Fruit fly (Drosophila melanogaster) whole organism, embryonic: Measurements from ENCODE around the gene Fer2LCH.

Experiments used
- Abd-B ChIP-seq: fragments of 200-800 bp; sonication (Bioruptor generic); optimal IDR thresholded peaks from 2 replicates; lab custom pipeline; 2018; ENCODE audit warnings: missing biosample characterization, mild to moderate bottlenecking, missing genetic modification characterization, moderate library complexity
- Adf1 ChIP-seq: fragments of 200-800 bp; sonication (Bioruptor generic); IDR thresholded peaks from 2 replicates; pipeline ENCODE4 v1.3.6; 2022; ENCODE audit warnings: missing biosample characterization, missing genetic modification characterization
- Asciz ChIP-seq: fragments of 200-800 bp; sonication (Bioruptor generic); optimal IDR thresholded peaks from 2 replicates; lab custom pipeline; 2017; ENCODE audit warnings: missing biosample characterization, mild to moderate bottlenecking, missing genetic modification characterization, missing genetic modification reagents
- Atf3 ChIP-seq: fragments of 200-800 bp; sonication (Bioruptor generic); optimal IDR thresholded peaks from 3 replicates; lab custom pipeline; 2016; ENCODE audit warnings: missing biosample characterization, missing genetic modification characterization
- C15 ChIP-seq: fragments of 200-800 bp; sonication (Bioruptor generic); IDR thresholded peaks from 3 replicates; pipeline ENCODE4 v1.3.6; 2022; ENCODE audit warnings: missing biosample characterization, missing genetic modification characterization
- CG10462 ChIP-seq: fragments of 200-800 bp; sonication (Bioruptor generic); optimal IDR thresholded peaks from 2 replicates; lab custom pipeline; 2016; ENCODE audit warnings: missing biosample characterization, missing genetic modification characterization
- CG10543 ChIP-seq: fragments of 200-800 bp; sonication (Bioruptor generic); optimal IDR thresholded peaks from 3 replicates; lab custom pipeline; 2017; ENCODE audit warnings: missing biosample characterization, mild to moderate bottlenecking, missing genetic modification characterization, moderate library complexity
- CG10979 ChIP-seq: fragments of 200-800 bp; sonication (Bioruptor generic); optimal IDR thresholded peaks from 2 replicates; lab custom pipeline; 2018; ENCODE audit warnings: missing biosample characterization, mild to moderate bottlenecking, missing genetic modification characterization, moderate library complexity
- CG12769 ChIP-seq: fragments of 200-800 bp; sonication (Bioruptor generic); optimal IDR thresholded peaks from 2 replicates; lab custom pipeline; 2019; ENCODE audit warnings: missing biosample characterization, mild to moderate bottlenecking, missing genetic modification characterization, moderate library complexity
- CG14965 ChIP-seq: fragments of 200-800 bp; sonication (Bioruptor generic); optimal IDR thresholded peaks from 2 replicates; lab custom pipeline; 2016; ENCODE audit warnings: missing biosample characterization, missing genetic modification characterization, borderline replicate concordance
- CG17802 ChIP-seq: fragments of 200-800 bp; sonication (Bioruptor generic); optimal IDR thresholded peaks from 2 replicates; lab custom pipeline; 2018; ENCODE audit warnings: missing biosample characterization, mild to moderate bottlenecking, missing genetic modification characterization, moderate library complexity
- CG1832 ChIP-seq: fragments of 200-800 bp; sonication (Bioruptor generic); optimal IDR thresholded peaks from 2 replicates; lab custom pipeline; 2017; ENCODE audit warnings: missing biosample characterization, mild to moderate bottlenecking, missing genetic modification characterization, inconsistent platforms
- CG2875 ChIP-seq: fragments of 200-800 bp; sonication (Bioruptor generic); optimal IDR thresholded peaks from 2 replicates; lab custom pipeline; 2017; ENCODE audit warnings: missing biosample characterization, mild to moderate bottlenecking, missing genetic modification characterization, missing genetic modification reagents
- CG32532 ChIP-seq: fragments of 200-800 bp; sonication (Bioruptor generic); IDR thresholded peaks from 2 replicates; pipeline ENCODE4 v1.3.6; 2022; ENCODE audit warnings: missing biosample characterization, missing genetic modification characterization
- CG32772 ChIP-seq: fragments of 200-800 bp; sonication (Bioruptor generic); IDR thresholded peaks from 2 replicates; pipeline ENCODE4 v1.3.6; 2022; ENCODE audit warnings: missing biosample characterization, missing genetic modification characterization
- CG33213 ChIP-seq: fragments of 200-800 bp; sonication (Bioruptor generic); optimal IDR thresholded peaks from 3 replicates; lab custom pipeline; 2016; ENCODE audit warnings: missing biosample characterization, missing genetic modification characterization
- CG3407 ChIP-seq: fragments of 200-800 bp; sonication (Bioruptor generic); optimal IDR thresholded peaks from 2 replicates; lab custom pipeline; 2018; ENCODE audit warnings: missing biosample characterization, mild to moderate bottlenecking, missing genetic modification characterization
- CG34376 ChIP-seq: fragments of 200-800 bp; sonication (Bioruptor generic); optimal IDR thresholded peaks from 2 replicates; lab custom pipeline; 2018; ENCODE audit warnings: missing biosample characterization, mild to moderate bottlenecking, missing genetic modification characterization
- CG42726 ChIP-seq: fragments of 200-800 bp; sonication (Bioruptor generic); IDR thresholded peaks from 2 replicates; pipeline ENCODE4 v1.3.6; 2022; ENCODE audit warnings: missing biosample characterization, missing genetic modification characterization; ENCODE audit not compliant: partially characterized antibody
- CG6175 ChIP-seq: fragments of 200-800 bp; sonication (Bioruptor generic); IDR thresholded peaks from 3 replicates; pipeline ENCODE4 v1.3.6; 2022; ENCODE audit warnings: missing biosample characterization, missing genetic modification characterization
- CG6654 ChIP-seq: fragments of 200-800 bp; sonication (Bioruptor generic); optimal IDR thresholded peaks from 2 replicates; lab custom pipeline; 2017; ENCODE audit warnings: missing biosample characterization, mild to moderate bottlenecking, missing genetic modification characterization
- CG6765 ChIP-seq: fragments of 200-800 bp; sonication (Bioruptor generic); optimal IDR thresholded peaks from 3 replicates; lab custom pipeline; 2017; ENCODE audit warnings: missing biosample characterization, mild to moderate bottlenecking, missing genetic modification characterization
- CG7839 ChIP-seq: fragments of 200-800 bp; sonication (Bioruptor generic); optimal IDR thresholded peaks from 3 replicates; lab custom pipeline; 2018; ENCODE audit warnings: missing biosample characterization, mild to moderate bottlenecking, missing genetic modification characterization, moderate library complexity
- CG7928 ChIP-seq: fragments of 200-800 bp; sonication (Bioruptor generic); optimal IDR thresholded peaks from 2 replicates; lab custom pipeline; 2017; ENCODE audit warnings: missing biosample characterization, mild to moderate bottlenecking, missing genetic modification characterization
- CG9727 ChIP-seq: fragments of 200-800 bp; sonication (Bioruptor generic); optimal IDR thresholded peaks from 3 replicates; lab custom pipeline; 2017; ENCODE audit warnings: missing biosample characterization, mild to moderate bottlenecking, missing genetic modification characterization
- CG9797 ChIP-seq: fragments of 200-800 bp; sonication (Bioruptor generic); optimal IDR thresholded peaks from 3 replicates; lab custom pipeline; 2018; ENCODE audit warnings: missing biosample characterization, mild to moderate bottlenecking, missing genetic modification characterization
- Gsc ChIP-seq: fragments of 200-800 bp; sonication (Bioruptor generic); IDR thresholded peaks from 2 replicates; pipeline ENCODE4 v1.3.6; 2022; ENCODE audit warnings: missing biosample characterization, missing genetic modification characterization
- HLHmδ ChIP-seq: fragments of 200-800 bp; sonication (Bioruptor generic); optimal IDR thresholded peaks from 2 replicates; lab custom pipeline; 2018; ENCODE audit warnings: missing biosample characterization, mild to moderate bottlenecking, missing genetic modification characterization, moderate library complexity
- HmgD ChIP-seq: fragments of 200-800 bp; sonication (Bioruptor generic); optimal IDR thresholded peaks from 3 replicates; lab custom pipeline; 2016; ENCODE audit warnings: missing biosample characterization, missing genetic modification characterization
- Lim3 ChIP-seq: fragments of 200-800 bp; sonication (Bioruptor generic); IDR thresholded peaks from 2 replicates; pipeline ENCODE4 v1.3.6; 2022; ENCODE audit warnings: missing biosample characterization, missing genetic modification characterization
- Mad ChIP-seq: fragments of 200-800 bp; sonication (Bioruptor generic); optimal IDR thresholded peaks from 2 replicates; lab custom pipeline; 2016; ENCODE audit warnings: missing biosample characterization, missing genetic modification characterization
- Max ChIP-seq: fragments of 200-800 bp; sonication (Bioruptor generic); optimal IDR thresholded peaks from 2 replicates; lab custom pipeline; 2016; ENCODE audit warnings: missing biosample characterization, mild to moderate bottlenecking, missing genetic modification characterization
- NFAT ChIP-seq: fragments of 200-800 bp; sonication (Bioruptor generic); IDR thresholded peaks from 2 replicates; pipeline ENCODE4 v1.3.6; 2022; ENCODE audit warnings: missing biosample characterization, missing genetic modification characterization
- Nf-YC ChIP-seq: fragments of 200-800 bp; optimal IDR thresholded peaks from 3 replicates; lab custom pipeline; 2019; ENCODE audit warnings: missing biosample characterization, mild to moderate bottlenecking, missing genetic modification characterization, moderate library complexity
- Scr ChIP-seq: fragments of 200-800 bp; sonication (Bioruptor generic); IDR thresholded peaks from 2 replicates; pipeline ENCODE4 v1.3.6; 2022; ENCODE audit warnings: missing biosample characterization, missing genetic modification characterization; ENCODE audit not compliant: partially characterized antibody
- aop ChIP-seq: fragments of 200-800 bp; sonication (Bioruptor generic); IDR thresholded peaks from 2 replicates; pipeline ENCODE4 v1.3.6; 2022; ENCODE audit warnings: missing biosample characterization, missing genetic modification characterization
- bbx ChIP-seq: fragments of 200-800 bp; sonication (Bioruptor generic); IDR thresholded peaks from 2 replicates; pipeline ENCODE4 v1.3.6; 2022; ENCODE audit warnings: missing biosample characterization, missing genetic modification characterization; ENCODE audit not compliant: partially characterized antibody
- ci ChIP-seq: fragments of 200-800 bp; sonication (Bioruptor generic); IDR thresholded peaks from 3 replicates; pipeline ENCODE4 v1.3.6; 2022; ENCODE audit warnings: missing biosample characterization, missing genetic modification characterization
- exex ChIP-seq: fragments of 200-800 bp; sonication (Bioruptor generic); optimal IDR thresholded peaks from 4 replicates; lab custom pipeline; 2018; ENCODE audit warnings: missing biosample characterization, mild to moderate bottlenecking, missing genetic modification characterization, moderate library complexity
- gcm ChIP-seq: fragments of 200-800 bp; sonication (Bioruptor generic); optimal IDR thresholded peaks from 2 replicates; lab custom pipeline; 2019; ENCODE audit warnings: missing biosample characterization, mild to moderate bottlenecking, missing genetic modification characterization, moderate library complexity
- kah ChIP-seq: fragments of 200-800 bp; sonication (Bioruptor generic); optimal IDR thresholded peaks from 2 replicates; lab custom pipeline; 2018; ENCODE audit warnings: missing biosample characterization, mild to moderate bottlenecking, missing genetic modification characterization
- kay ChIP-seq: fragments of 200-800 bp; sonication (Bioruptor generic); optimal IDR thresholded peaks from 2 replicates; lab custom pipeline; 2016; ENCODE audit warnings: missing biosample characterization, missing genetic modification characterization
- ken ChIP-seq: fragments of 200-800 bp; sonication (Bioruptor generic); IDR thresholded peaks from 3 replicates; pipeline ENCODE4 v1.3.6; 2022; ENCODE audit warnings: missing biosample characterization, missing genetic modification characterization
- ro ChIP-seq: fragments of 200-800 bp; sonication (Bioruptor generic); IDR thresholded peaks from 2 replicates; pipeline ENCODE4 v1.3.6; 2022; ENCODE audit warnings: missing biosample characterization, missing genetic modification characterization
- sens ChIP-seq: fragments of 200-800 bp; sonication (Bioruptor generic); peaks from one replicate; lab custom pipeline; 2016; ENCODE audit warnings: missing biosample characterization, missing genetic modification characterization
- sug ChIP-seq: fragments of 200-800 bp; optimal IDR thresholded peaks from 2 replicates; lab custom pipeline; 2019; ENCODE audit warnings: missing biosample characterization, mild to moderate bottlenecking, missing genetic modification characterization, moderate library complexity
- toy ChIP-seq: fragments of 200-800 bp; sonication (Bioruptor generic); IDR thresholded peaks from 2 replicates; pipeline ENCODE4 v1.3.6; 2022; ENCODE audit warnings: missing biosample characterization, missing genetic modification characterization
- zfh2 ChIP-seq: fragments of 200-800 bp; sonication (Bioruptor generic); optimal IDR thresholded peaks from 2 replicates; lab custom pipeline; 2016; ENCODE audit warnings: missing biosample characterization, missing genetic modification characterization

Fer2LCH gene

dm6 chr3R:30387515-30388178 lies at the start of gene Fer2LCH, which contains the start of gene Fer1HCH (continued):
- TF ChIP-seq Gsc (GFP tag; lab: Robert Waterston, UW) = no peak
- no peak for TF ChIP-seq kay (GFP tag; lab: Kevin White, UChicago)
- peak; percentile 10 for TF ChIP-seq CG12769 (tag; lab: Kevin White, UChicago)
- TF ChIP-seq zfh2 (GFP tag; lab: Kevin White, UChicago) = no peak
- no peak for TF ChIP-seq CG32772 (GFP tag; lab: Robert Waterston, UW)
- no peak for TF ChIP-seq Atf3 (GFP tag; lab: Kevin White, UChicago)
- TF ChIP-seq CG17802 = no peak
- TF ChIP-seq CG42726 (GFP tag; lab: Robert Waterston, UW) = 0 out of 2 replicates have a peak, but pooled peaks have one; percentile 11
- TF ChIP-seq Nf-YC = no peak
- no peak for TF ChIP-seq CG6175 (GFP tag; lab: Robert Waterston, UW)
- TF ChIP-seq CG9797 (GFP tag; lab: Kevin White, UChicago) = no peak
- no peak for TF ChIP-seq CG3407
- no peak for TF ChIP-seq CG14965 (GFP tag; lab: Kevin White, UChicago)
- TF ChIP-seq CG9727 (GFP tag; lab: Kevin White, UChicago) = no peak
- no peak for TF ChIP-seq ro (GFP tag; lab: Robert Waterston, UW)
- no peak for TF ChIP-seq CG6765
- peak; percentile 41; the same call in 1 of the 3 replicates for TF ChIP-seq ci (GFP tag; lab: Robert Waterston, UW)
- TF ChIP-seq ken (GFP tag; lab: Robert Waterston, UW) = no peak
- TF ChIP-seq kah (GFP tag; lab: Kevin White, UChicago) = no peak
- TF ChIP-seq Scr (GFP tag; lab: Robert Waterston, UW) = no peak; the same call in 1 of the 2 replicates
- no peak for TF ChIP-seq CG2875 (GFP tag; lab: Kevin White, UChicago)
- TF ChIP-seq Lim3 (GFP tag; lab: Robert Waterston, UW) = no peak
- TF ChIP-seq HmgD (GFP tag; lab: Kevin White, UChicago) = no peak
- 0 out of 2 replicates have a peak, but pooled peaks have one; percentile 24 for TF ChIP-seq aop (GFP tag; lab: Robert Waterston, UW)
- TF ChIP-seq Mad (GFP tag; lab: Kevin White, UChicago) = no peak
- TF ChIP-seq CG6654 (GFP tag; lab: Kevin White, UChicago) = no peak
- peak; percentile 80 for TF ChIP-seq exex
- no peak for TF ChIP-seq CG7928 (GFP tag; lab: Kevin White, UChicago)
- TF ChIP-seq CG33213 (GFP tag; lab: Kevin White, UChicago) = no peak
- TF ChIP-seq NFAT (GFP tag; lab: Robert Waterston, UW) = peak; percentile 34; the same call in 1 of the 2 replicates
- TF ChIP-seq toy (GFP tag; lab: Robert Waterston, UW) = no peak
- no peak for TF ChIP-seq Max

dm6 chr3R:30337919-30338647 lies 49.5 kb upstream of the Fer2LCH start:
- TF ChIP-seq sens (GFP tag; lab: Kevin White, UChicago) (peak; percentile 58), HLHmδ (GFP tag; lab: Kevin White, UChicago) (peak; percentile 49), exex (peak; percentile 3), CG32532 (0 out of 2 replicates have a peak, but pooled peaks have one; percentile 21), Asciz (GFP tag; lab: Kevin White, UChicago) (no peak), Abd-B (GFP tag; lab: Kevin White, UChicago) (peak; percentile 23), CG7839 (tag; lab: Kevin White, UChicago) (peak; percentile 21), CG10979 (tag; lab: Kevin White, UChicago) (no peak), gcm (peak; percentile 17), C15 (GFP tag; lab: Robert Waterston, UW) (0 out of 3 replicates have a peak, but pooled peaks have one; percentile 46), CG10543 (peak; percentile 54), CG9797 (GFP tag; lab: Kevin White, UChicago) (no peak), sug (tag; lab: Kevin White, UChicago) (peak; percentile 52), CG34376 (peak; percentile 17), bbx (GFP tag; lab: Robert Waterston, UW) (0 out of 2 replicates have a peak, but pooled peaks have one; percentile 29), CG1832 (GFP tag; lab: Kevin White, UChicago) (peak; percentile 88), CG10462 (no peak), Adf1 (GFP tag; lab: Robert Waterston, UW) (peak; percentile 85)
